Worm (Caenorhabditis elegans) whole organism, L1 larva: ENCODE results near the gene rpc-25.

Source experiments
- C16A3.4 ChIP-seq: fragments of 150-350 bp; optimal IDR thresholded peaks from 2 replicates; lab custom pipeline; 2014; ENCODE audit warnings: missing biosample characterization, missing genetic modification characterization
- F16B12.6 ChIP-seq: fragments of 150-350 bp; optimal IDR thresholded peaks from 2 replicates; lab custom pipeline; 2014; ENCODE audit warnings: missing biosample characterization, missing genetic modification characterization
- Y116A8C.19 ChIP-seq: sonication (generic microtip); optimal IDR thresholded peaks from 2 replicates; lab custom pipeline; 2016; ENCODE audit warnings: missing compliant biosample characterization, missing genetic modification characterization, borderline replicate concordance
- aha-1 ChIP-seq: fragments of 150-350 bp; optimal IDR thresholded peaks from 2 replicates; lab custom pipeline; 2014; ENCODE audit warnings: missing biosample characterization, missing genetic modification characterization
- alr-1 ChIP-seq: fragments of 200-800 bp; sonication (Bioruptor generic); optimal IDR thresholded peaks from 2 replicates; lab custom pipeline; 2018; ENCODE audit warnings: borderline replicate concordance, mild to moderate bottlenecking, missing genetic modification characterization, missing compliant biosample characterization
- aly-2 ChIP-seq: fragments of 150-350 bp; optimal IDR thresholded peaks from 2 replicates; lab custom pipeline; 2014; ENCODE audit warnings: missing biosample characterization, missing genetic modification characterization
- ama-1 ChIP-seq: fragments of 150-350 bp; optimal IDR thresholded peaks from 2 replicates; lab custom pipeline; 2014
- ceh-63 ChIP-seq: fragments of 200-800 bp; sonication (Bioruptor generic); optimal IDR thresholded peaks from 2 replicates; lab custom pipeline; 2018; ENCODE audit warnings: mild to moderate bottlenecking, missing genetic modification characterization, missing compliant biosample characterization
- ceh-8 ChIP-seq: fragments of 200-800 bp; sonication (Bioruptor generic); optimal IDR thresholded peaks from 2 replicates; lab custom pipeline; 2018; ENCODE audit warnings: mild to moderate bottlenecking, missing genetic modification characterization, moderate library complexity, missing compliant biosample characterization
- ceh-90 ChIP-seq: sonication (generic microtip); optimal IDR thresholded peaks from 2 replicates; lab custom pipeline; 2016; ENCODE audit warnings: missing genetic modification characterization, missing compliant biosample characterization
- ces-1 ChIP-seq: fragments of 150-350 bp; optimal IDR thresholded peaks from 2 replicates; lab custom pipeline; 2014; ENCODE audit warnings: missing biosample characterization, missing genetic modification reagents, missing genetic modification characterization
- dpl-1 ChIP-seq, 3 experiments: fragments of 150-350 bp in 2 of 3; sonication (generic microtip) in 1 of 3; optimal IDR thresholded peaks; 2 replicates each; lab custom pipeline; 2014 to 2017; ENCODE audit warnings: missing biosample characterization in 3 of 3, missing genetic modification characterization in 3 of 3, missing genetic modification reagents in 3 of 3
- dsc-1 ChIP-seq: sonication (generic microtip); optimal IDR thresholded peaks from 2 replicates; lab custom pipeline; 2016; ENCODE audit warnings: mild to moderate bottlenecking, missing genetic modification characterization, missing compliant biosample characterization
- efl-1 ChIP-seq, 4 experiments: fragments of 150-350 bp; optimal IDR thresholded peaks in 3 of 4; peaks in 1 of 4; 1 replicate in 1 of 4; 2 replicates in 3 of 4; lab custom pipeline; 2014; ENCODE audit warnings: missing biosample characterization in 2 of 4, missing genetic modification characterization in 2 of 4, missing genetic modification reagents in 2 of 4
- egl-13 ChIP-seq: sonication (generic microtip); optimal IDR thresholded peaks from 2 replicates; lab custom pipeline; 2016; ENCODE audit warnings: missing genotype, missing genetic modification reagents, missing genetic modification characterization, missing compliant biosample characterization
- elt-2 ChIP-seq: sonication (generic microtip); optimal IDR thresholded peaks from 2 replicates; lab custom pipeline; 2016; ENCODE audit warnings: missing genetic modification characterization, mild to moderate bottlenecking, inconsistent platforms, missing compliant biosample characterization, missing genetic modification reagents
- ets-5 ChIP-seq: fragments of 200-800 bp; sonication (Bioruptor generic); IDR thresholded peaks from 2 replicates; pipeline ENCODE4 v1.3.6; 2022; ENCODE audit warnings: missing genetic modification characterization, missing compliant biosample characterization
- fkh-10 ChIP-seq: sonication (generic microtip); optimal IDR thresholded peaks from 2 replicates; lab custom pipeline; 2017; ENCODE audit warnings: missing biosample characterization, missing genetic modification reagents, missing genetic modification characterization
- grh-1 ChIP-seq: fragments of 200-800 bp; sonication (Bioruptor generic); IDR thresholded peaks from 2 replicates; pipeline ENCODE4 v1.3.6; 2022; ENCODE audit warnings: missing genetic modification reagents, missing genetic modification characterization, missing compliant biosample characterization
- hpl-2 ChIP-seq: fragments of 150-350 bp; optimal IDR thresholded peaks from 2 replicates; lab custom pipeline; 2014; ENCODE audit warnings: missing biosample characterization, missing genetic modification reagents, missing genetic modification characterization
- irx-1 ChIP-seq: sonication (generic microtip); optimal IDR thresholded peaks from 2 replicates; lab custom pipeline; 2016; ENCODE audit warnings: missing genetic modification characterization, missing compliant biosample characterization
- jun-1 ChIP-seq: fragments of 150-350 bp; optimal IDR thresholded peaks from 2 replicates; lab custom pipeline; 2014; ENCODE audit warnings: missing biosample characterization, missing genetic modification reagents, missing genetic modification characterization
- lin-14 ChIP-seq: fragments of 200-800 bp; sonication (Bioruptor generic); optimal IDR thresholded peaks from 2 replicates; lab custom pipeline; 2018; ENCODE audit warnings: mild to moderate bottlenecking, missing genetic modification characterization, moderate library complexity, missing compliant biosample characterization
- lin-39 ChIP-seq: fragments of 150-350 bp; optimal IDR thresholded peaks from 2 replicates; lab custom pipeline; 2014; ENCODE audit warnings: missing biosample characterization, missing genetic modification reagents, missing genetic modification characterization
- lir-3 ChIP-seq: sonication (generic microtip); optimal IDR thresholded peaks from 2 replicates; lab custom pipeline; 2016; ENCODE audit warnings: mild to moderate bottlenecking, missing genetic modification characterization, moderate library complexity, missing compliant biosample characterization; ENCODE audit not compliant: poor library complexity
- mab-9 ChIP-seq: fragments of 200-800 bp; sonication (Bioruptor generic); IDR thresholded peaks from 2 replicates; pipeline ENCODE4 v1.3.6; 2022; ENCODE audit warnings: missing genetic modification reagents, missing genetic modification characterization, missing compliant biosample characterization
- mdl-1 ChIP-seq, 2 experiments: fragments of 150-350 bp; optimal IDR thresholded peaks; 2 replicates each; lab custom pipeline; 2014 to 2017; ENCODE audit warnings: missing biosample characterization in 2 of 2, missing genetic modification characterization in 2 of 2, inconsistent platforms in 1 of 2
- mep-1 ChIP-seq: fragments of 150-350 bp; optimal IDR thresholded peaks from 2 replicates; lab custom pipeline; 2014; ENCODE audit warnings: missing biosample characterization, missing genetic modification characterization
- nhr-11 ChIP-seq: fragments of 150-350 bp; optimal IDR thresholded peaks from 2 replicates; lab custom pipeline; 2014; ENCODE audit warnings: missing biosample characterization, missing genetic modification characterization
- nhr-47 ChIP-seq: sonication (generic microtip); optimal IDR thresholded peaks from 2 replicates; lab custom pipeline; 2016; ENCODE audit warnings: mild to moderate bottlenecking, missing genetic modification characterization, moderate library complexity, missing compliant biosample characterization
- nhr-76 ChIP-seq: sonication (generic microtip); optimal IDR thresholded peaks from 2 replicates; lab custom pipeline; 2017; ENCODE audit warnings: missing biosample characterization, missing genetic modification characterization
- nhr-84 ChIP-seq: sonication (generic microtip); optimal IDR thresholded peaks from 2 replicates; lab custom pipeline; 2017; ENCODE audit warnings: missing biosample characterization, missing genetic modification characterization
- nhr-85 ChIP-seq: sonication (generic microtip); peaks from one replicate; lab custom pipeline; 2016; ENCODE audit warnings: missing genetic modification characterization, inconsistent platforms, missing compliant biosample characterization
- nhr-90 ChIP-seq: sonication (generic microtip); optimal IDR thresholded peaks from 2 replicates; lab custom pipeline; 2016; ENCODE audit warnings: mild to moderate bottlenecking, missing genetic modification characterization, missing compliant biosample characterization; ENCODE audit not compliant: poor library complexity
- pag-3 ChIP-seq: sonication (generic microtip); optimal IDR thresholded peaks from 2 replicates; lab custom pipeline; 2017; ENCODE audit warnings: missing genetic modification characterization, mild to moderate bottlenecking, missing compliant biosample characterization, antibody characterized with exemption, borderline replicate concordance; ENCODE audit not compliant: insufficient read depth
- pax-3 ChIP-seq: fragments of 200-800 bp; sonication (Bioruptor generic); optimal IDR thresholded peaks from 2 replicates; lab custom pipeline; 2018; ENCODE audit warnings: mild to moderate bottlenecking, missing genetic modification characterization, moderate library complexity, missing compliant biosample characterization
- snu-23 ChIP-seq: sonication (generic microtip); optimal IDR thresholded peaks from 2 replicates; lab custom pipeline; 2016; ENCODE audit warnings: missing genetic modification characterization, missing compliant biosample characterization
- sptf-1 ChIP-seq: fragments of 150-350 bp; optimal IDR thresholded peaks from 2 replicates; lab custom pipeline; 2014; ENCODE audit warnings: missing biosample characterization, missing genetic modification characterization
- tlp-1 ChIP-seq: fragments of 150-350 bp; optimal IDR thresholded peaks from 2 replicates; lab custom pipeline; 2014; ENCODE audit warnings: missing biosample characterization, missing genetic modification characterization
- unc-130 ChIP-seq: fragments of 150-350 bp; optimal IDR thresholded peaks from 2 replicates; lab custom pipeline; 2017; ENCODE audit warnings: missing biosample characterization, missing genetic modification characterization, inconsistent platforms
- unc-98 ChIP-seq: fragments of 200-800 bp; sonication (Bioruptor generic); IDR thresholded peaks from 2 replicates; pipeline ENCODE4 v1.3.6; 2022; ENCODE audit warnings: missing genetic modification characterization, missing compliant biosample characterization
- ztf-4 ChIP-seq: fragments of 150-350 bp; optimal IDR thresholded peaks from 2 replicates; lab custom pipeline; 2014; ENCODE audit warnings: missing biosample characterization, missing genetic modification characterization

Gene rpc-25

DNA sequence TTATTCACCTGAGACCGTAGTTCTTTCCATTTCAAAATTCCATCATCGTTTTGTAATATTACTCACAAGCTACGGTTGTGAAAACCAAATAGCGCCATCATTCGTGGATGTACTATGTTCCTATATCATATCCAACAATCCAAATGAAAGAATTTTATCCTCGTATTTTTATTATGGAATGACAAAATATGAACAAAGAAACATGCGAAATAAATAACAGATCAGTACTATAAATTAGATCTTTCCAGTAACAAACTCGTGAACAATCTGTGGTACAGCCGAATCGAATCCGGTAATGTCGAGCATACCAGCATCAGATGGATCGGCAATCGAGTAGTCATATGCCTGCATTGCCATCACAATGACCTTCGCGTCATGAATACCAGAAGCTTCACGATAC is 46.3 kb upstream of the rpc-25 start:
- TF ChIP-seq lir-3 (no peak), nhr-85 (tag; lab: Kevin White, UChicago) (no peak), aha-1 (tag; lab: Kevin White, UChicago) (no peak), F16B12.6 (tag; lab: Kevin White, UChicago) (no peak), dpl-1 (GFP tag; optimal IDR thresholded peaks at IDR 0.05; lab: Kevin White, UChicago) (no peak), pag-3 (tag; lab: Kevin White, UChicago) (no peak), jun-1 (tag; lab: Kevin White, UChicago) (no peak), dsc-1 (tag; lab: Kevin White, UChicago) (no peak), egl-13 (tag; lab: Kevin White, UChicago) (no peak), nhr-11 (tag; lab: Kevin White, UChicago) (no peak), nhr-76 (no peak), mab-9 (no peak), ceh-63 (no peak)

DNA sequence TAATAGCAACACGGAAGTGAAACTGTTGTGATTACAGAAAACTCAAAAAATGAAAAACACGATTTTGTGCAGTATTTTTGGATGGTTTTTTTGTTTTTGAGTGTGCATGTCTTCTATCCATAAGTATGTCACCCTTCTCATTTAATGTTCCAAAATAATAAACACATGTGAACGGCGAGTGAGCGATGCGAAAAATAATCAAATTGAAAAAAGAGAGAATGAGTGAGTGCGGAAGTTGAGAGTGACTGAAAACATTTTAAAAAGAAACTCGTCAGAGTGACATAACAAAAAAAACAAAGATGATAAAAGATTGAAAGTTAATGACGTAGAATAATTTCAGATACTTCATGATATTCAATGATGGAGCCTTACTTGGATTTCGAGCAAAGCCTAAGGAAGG is 43.1 kb upstream of the rpc-25 start:
- TF ChIP-seq nhr-85 (tag; lab: Kevin White, UChicago) (no peak), snu-23 (GFP tag; lab: Kevin White, UChicago) (no peak), lin-14 (GFP tag; lab: Kevin White, UChicago) (no peak), unc-130 (tag; lab: Kevin White, UChicago) (no peak), mab-9 (no peak), elt-2 (tag; lab: Kevin White, UChicago) (no peak), Y116A8C.19 (tag; lab: Kevin White, UChicago) (no peak), mdl-1 (tag; optimal IDR thresholded peaks at IDR 0.05; lab: Kevin White, UChicago) (no peak), ceh-63 (no peak), sptf-1 (tag; lab: Kevin White, UChicago) (no peak), aha-1 (tag; lab: Kevin White, UChicago) (no peak), pag-3 (tag; lab: Kevin White, UChicago) (no peak), alr-1 (tag; lab: Kevin White, UChicago) (no peak)
- TF ChIP-seq, all 84 proteins: peak for 0

DNA sequence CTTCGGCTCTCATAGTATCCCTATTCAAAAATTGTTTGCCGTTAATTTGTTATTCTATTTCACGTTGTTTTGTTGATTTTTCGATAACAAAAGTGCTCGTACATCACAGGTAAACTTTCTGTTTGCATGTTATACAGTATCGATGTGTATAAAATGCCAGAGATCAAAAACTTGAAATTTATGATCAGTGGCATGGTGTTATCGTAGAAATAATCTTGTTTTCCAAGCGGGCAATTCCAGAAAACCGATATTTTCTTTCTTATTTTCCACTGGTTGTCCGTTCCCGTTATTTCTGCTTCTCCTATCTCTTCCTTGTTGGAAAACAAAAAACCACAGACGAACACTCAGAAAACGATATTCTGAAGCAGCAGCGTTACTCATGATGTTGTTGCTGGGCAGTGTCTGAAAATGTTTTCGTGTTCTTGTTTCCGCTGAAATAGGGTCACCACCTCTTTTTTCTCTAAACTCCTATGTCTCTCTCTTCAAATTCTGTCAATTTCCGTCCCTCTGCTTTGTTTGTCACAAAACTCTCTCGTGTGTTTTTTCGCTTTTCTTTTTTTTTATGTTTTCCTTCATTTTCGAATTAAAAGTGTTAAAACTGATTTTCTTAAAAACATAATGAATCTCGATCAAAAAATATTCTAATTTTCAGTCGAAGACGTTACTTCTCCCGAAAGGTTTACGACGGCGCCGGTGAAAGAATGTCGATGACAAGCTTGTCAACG is 42.0 kb upstream of the rpc-25 start, which contains the start of gene akt-1:
Gene akt-1, plus strand, starts transcription at position 651 of the 725 bp plus-strand sequence.
- no peak for TF ChIP-seq efl-1 (optimal IDR thresholded peaks at IDR 0.05; lab: Kevin White, UChicago)
- peak in 1 of 2 experiments; percentile 49 for TF ChIP-seq efl-1 (GFP tag; optimal IDR thresholded peaks at IDR 0.05 in 1 of 2; lab: Kevin White, UChicago)
- TF ChIP-seq lir-3 = no peak
- TF ChIP-seq ama-1 = peak; percentile 2

DNA sequence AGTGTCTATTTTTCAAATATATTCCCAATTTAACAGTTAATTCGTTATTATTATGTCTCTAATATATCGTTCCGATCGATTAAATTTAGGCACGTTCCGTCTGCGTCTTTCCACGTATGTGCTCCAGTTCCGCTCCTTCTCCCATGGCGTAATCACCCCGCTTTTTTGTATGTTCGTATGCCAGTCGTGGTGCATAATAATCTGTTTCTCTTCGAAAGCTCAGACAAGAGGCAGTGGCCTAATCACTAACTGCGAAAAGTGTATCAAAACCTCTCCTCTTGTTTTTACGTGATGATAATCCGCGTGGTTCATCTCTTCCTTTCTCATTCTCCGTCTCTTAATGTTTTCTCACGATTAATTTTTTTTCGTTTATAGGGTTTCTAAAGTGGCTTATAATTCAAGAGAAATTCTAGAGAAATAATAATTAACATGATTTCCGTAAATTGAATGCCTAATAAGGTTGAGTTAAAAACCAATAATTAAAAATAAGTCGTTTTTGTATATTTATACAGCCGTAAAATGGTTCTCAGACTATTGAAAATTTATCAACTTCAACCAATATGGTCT is 41.4 kb upstream of the rpc-25 start:
- TF ChIP-seq ets-5 (GFP tag; lab: Robert Waterston, UW) (no peak), hpl-2 (GFP tag; lab: Kevin White, UChicago) (no peak), mab-9 (no peak), pag-3 (tag; lab: Kevin White, UChicago) (no peak), ztf-4 (tag; lab: Kevin White, UChicago) (no peak), C16A3.4 (tag; lab: Kevin White, UChicago) (no peak), grh-1 (GFP tag; lab: Robert Waterston, UW) (no peak), dsc-1 (tag; lab: Kevin White, UChicago) (peak; percentile 69), aly-2 (tag; lab: Kevin White, UChicago) (no peak), sptf-1 (tag; lab: Kevin White, UChicago) (no peak), nhr-47 (tag; lab: Kevin White, UChicago) (peak; percentile 31), elt-2 (tag; lab: Kevin White, UChicago) (no peak), ceh-8 (GFP tag; lab: Kevin White, UChicago) (peak; percentile 58), nhr-76 (no peak), fkh-10 (GFP tag; lab: Kevin White, UChicago) (no peak), nhr-85 (tag; lab: Kevin White, UChicago) (no peak), lin-39 (no peak), tlp-1 (tag; lab: Kevin White, UChicago) (no peak), ceh-90 (no peak), unc-98 (GFP tag; lab: Robert Waterston, UW) (no peak), irx-1 (tag; lab: Kevin White, UChicago) (no peak), jun-1 (tag; lab: Kevin White, UChicago) (no peak), lin-14 (GFP tag; lab: Kevin White, UChicago) (peak; percentile 58), snu-23 (GFP tag; lab: Kevin White, UChicago) (no peak), nhr-90 (tag; lab: Kevin White, UChicago) (no peak), ces-1 (no peak), pax-3 (tag; lab: Kevin White, UChicago) (peak; percentile 17), nhr-84 (tag; lab: Kevin White, UChicago) (no peak), mep-1 (no peak)
